Worm (Caenorhabditis elegans) whole organism, L2 larva: ENCODE results near the gene clec-32.

Source experiments
- ama-1 ChIP-seq: fragments of 150-350 bp; optimal IDR thresholded peaks from 2 replicates; lab custom pipeline; 2018; ENCODE audit warnings: inconsistent platforms
- blmp-1 ChIP-seq: sonication (generic microtip); optimal IDR thresholded peaks from 2 replicates; lab custom pipeline; 2017; ENCODE audit warnings: missing genetic modification characterization, mild to moderate bottlenecking, missing compliant biosample characterization, antibody characterized with exemption, moderate library complexity; ENCODE audit not compliant: insufficient read depth
- nhr-10 ChIP-seq: sonication (generic microtip); optimal IDR thresholded peaks from 2 replicates; lab custom pipeline; 2017; ENCODE audit warnings: missing biosample characterization, missing genetic modification characterization
- unc-62 ChIP-seq: fragments of 150-350 bp; optimal IDR thresholded peaks from 2 replicates; lab custom pipeline; 2014; ENCODE audit warnings: missing biosample characterization, missing genetic modification reagents, missing genetic modification characterization

- TF ChIP-seq ama-1 (lab: Kevin White, UChicago) (no peak), blmp-1 (tag; lab: Kevin White, UChicago) (no peak), unc-62 (GFP tag; lab: Kevin White, UChicago) (no peak), nhr-10 (no peak)
Measured at ce11 chrV:16884744-16885143, 23.1 kb upstream of the clec-32 start, which contains the start of gene F09C6.13.
